Worm (Caenorhabditis elegans) whole organism, midembryonic: ENCODE results near the gene arrd-25.

Experiments used
- cog-1 ChIP-seq: sonication (generic microtip); optimal IDR thresholded peaks from 2 replicates; lab custom pipeline; 2016; ENCODE audit warnings: missing genetic modification characterization, missing compliant biosample characterization
- flt-1 ChIP-seq: fragments of 200-800 bp; sonication (Bioruptor generic); IDR thresholded peaks from 2 replicates; pipeline ENCODE4 v1.3.6; 2022; ENCODE audit warnings: missing genetic modification characterization, missing compliant biosample characterization
- klf-2 ChIP-seq: fragments of 200-800 bp; sonication (Bioruptor generic); conservative IDR thresholded peaks from 2 replicates; pipeline ENCODE4 v1.3.6; 2022; ENCODE audit warnings: missing genetic modification reagents, missing genetic modification characterization, missing compliant biosample characterization
- med-1 ChIP-seq: sonication (generic microtip); optimal IDR thresholded peaks from 2 replicates; lab custom pipeline; 2017; ENCODE audit warnings: missing genetic modification characterization, mild to moderate bottlenecking, missing compliant biosample characterization, antibody characterized with exemption, missing genetic modification reagents; ENCODE audit not compliant: insufficient read depth
- tab-1 ChIP-seq: fragments of 200-800 bp; sonication (Bioruptor generic); IDR thresholded peaks from 2 replicates; pipeline ENCODE4 v1.3.6; 2022; ENCODE audit warnings: missing genetic modification characterization, missing compliant biosample characterization

DNA sequence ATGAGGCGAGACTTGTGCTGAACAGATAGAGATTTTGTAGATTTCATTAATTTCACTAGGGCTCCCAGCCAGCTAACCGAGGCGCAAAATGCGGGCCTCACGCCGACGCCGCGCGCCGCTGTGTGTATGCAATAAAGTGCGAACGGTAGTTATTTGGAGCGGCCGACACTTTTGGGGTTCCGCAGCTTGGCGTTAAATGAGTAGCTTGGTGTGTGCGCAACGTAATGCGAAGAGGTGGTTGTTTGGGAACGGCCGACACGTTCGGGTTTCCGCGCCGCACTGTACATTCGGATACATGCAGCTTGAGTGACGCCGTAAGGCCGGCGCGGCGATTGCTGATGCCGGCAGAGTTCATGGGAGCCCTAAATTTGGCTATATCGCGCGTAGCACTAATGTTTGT, 25.5 kb upstream of the arrd-25 start:
- TF ChIP-seq med-1 (GFP tag; lab: Kevin White, UChicago) (no peak), flt-1 (GFP tag; lab: Robert Waterston, UW) (no peak), klf-2 (GFP tag; lab: Robert Waterston, UW) (no peak), cog-1 (tag; lab: Kevin White, UChicago) (no peak), tab-1 (GFP tag; lab: Robert Waterston, UW) (no peak)
